Fruit fly (Drosophila melanogaster) whole organism, wandering third instar larva: ENCODE data around the gene CG31807.

Experiments used
- Abd-B ChIP-seq: fragments of >200 bp; optimal IDR thresholded peaks from 2 replicates; lab custom pipeline; 2017; ENCODE audit warnings: missing biosample characterization, missing genetic modification characterization
- CG32264 ChIP-seq: fragments of 200-800 bp; sonication (Bioruptor generic); optimal IDR thresholded peaks from 2 replicates; lab custom pipeline; 2016; ENCODE audit warnings: missing biosample characterization, missing genetic modification characterization
- CG9705 ChIP-seq: fragments of 200-800 bp; sonication (Bioruptor generic); optimal IDR thresholded peaks from 2 replicates; lab custom pipeline; 2018; ENCODE audit warnings: missing biosample characterization, mild to moderate bottlenecking, missing genetic modification characterization
- CrebA ChIP-seq: fragments of 200-800 bp; sonication (Bioruptor generic); optimal IDR thresholded peaks from 2 replicates; lab custom pipeline; 2016; ENCODE audit warnings: missing biosample characterization, mild to moderate bottlenecking, missing genetic modification characterization, borderline replicate concordance
- Dfd ChIP-seq: fragments of >200 bp; optimal IDR thresholded peaks from 2 replicates; lab custom pipeline; 2017; ENCODE audit warnings: missing biosample characterization, missing genetic modification characterization
- Dif ChIP-seq: fragments of 200-275, 200-300 bp; sonication (Bioruptor generic); optimal IDR thresholded peaks from 2 replicates; lab custom pipeline; 2018; ENCODE audit warnings: missing biosample characterization, missing genetic modification characterization; ENCODE audit not compliant: partially characterized antibody
- GATAd ChIP-seq: sonication (Bioruptor generic); optimal IDR thresholded peaks from 2 replicates; lab custom pipeline; 2016; ENCODE audit warnings: missing biosample characterization, missing genetic modification characterization
- HLH106 ChIP-seq: fragments of 200-800 bp; optimal IDR thresholded peaks from 3 replicates; lab custom pipeline; 2019; ENCODE audit warnings: missing biosample characterization, mild to moderate bottlenecking, missing genetic modification characterization, moderate library complexity
- Hnf4 ChIP-seq: fragments of 200-800 bp; sonication (Bioruptor generic); optimal IDR thresholded peaks from 2 replicates; lab custom pipeline; 2016; ENCODE audit warnings: missing biosample characterization, mild to moderate bottlenecking, missing genetic modification characterization
- Hr78 ChIP-seq: fragments of >200 bp; optimal IDR thresholded peaks from 2 replicates; lab custom pipeline; 2017; ENCODE audit warnings: missing biosample characterization, missing genetic modification characterization
- Hr83 ChIP-seq: fragments of 200-300 bp; sonication (Bioruptor generic); optimal IDR thresholded peaks from 2 replicates; lab custom pipeline; 2016; ENCODE audit warnings: missing biosample characterization, mild to moderate bottlenecking, missing genetic modification characterization, moderate library complexity; ENCODE audit not compliant: poor library complexity, severe bottlenecking
- Jra ChIP-seq: sonication (Bioruptor generic); optimal IDR thresholded peaks from 2 replicates; lab custom pipeline; 2016; ENCODE audit warnings: missing biosample characterization, missing genetic modification characterization
- Mio ChIP-seq: sonication (Bioruptor generic); optimal IDR thresholded peaks from 2 replicates; lab custom pipeline; 2016; ENCODE audit warnings: missing biosample characterization, missing genetic modification characterization
- Myc ChIP-seq: fragments of >200 bp; optimal IDR thresholded peaks from 2 replicates; lab custom pipeline; 2017
- N ChIP-seq: fragments of >200 bp; optimal IDR thresholded peaks from 2 replicates; lab custom pipeline; 2018; ENCODE audit warnings: missing biosample characterization, missing external identifiers, missing genetic modification characterization
- OdsH ChIP-seq: fragments of 200-800 bp; sonication (Bioruptor generic); optimal IDR thresholded peaks from 2 replicates; lab custom pipeline; 2016; ENCODE audit warnings: missing biosample characterization, mild to moderate bottlenecking, missing genetic modification characterization
- Rel ChIP-seq, 2 experiments: fragments of 200-800 bp; sonication (Bioruptor generic) in 1 of 2; optimal IDR thresholded peaks; 2 replicates in 1 of 2; 3 replicates in 1 of 2; lab custom pipeline; 2016 to 2019; ENCODE audit warnings: mild to moderate bottlenecking in 2 of 2, missing biosample characterization in 2 of 2, missing genetic modification characterization in 2 of 2, moderate library complexity in 1 of 2
- Sp1 ChIP-seq: fragments of 200-800 bp; sonication (Bioruptor generic); optimal IDR thresholded peaks from 3 replicates; lab custom pipeline; 2019; ENCODE audit warnings: missing biosample characterization, mild to moderate bottlenecking, missing genetic modification characterization, moderate library complexity
- Vsx2 ChIP-seq: fragments of 200-300, 225-300 bp; sonication (Bioruptor generic); optimal IDR thresholded peaks from 2 replicates; lab custom pipeline; 2018; ENCODE audit warnings: missing biosample characterization, missing genetic modification characterization; ENCODE audit not compliant: partially characterized antibody
- br ChIP-seq: fragments of 200-800 bp; sonication (Bioruptor generic); optimal IDR thresholded peaks from 2 replicates; lab custom pipeline; 2016; ENCODE audit warnings: missing biosample characterization, missing genetic modification characterization
- brk ChIP-seq: fragments of 200-800 bp; sonication (Bioruptor generic); optimal IDR thresholded peaks from 2 replicates; lab custom pipeline; 2016; ENCODE audit warnings: missing biosample characterization, mild to moderate bottlenecking, missing genetic modification characterization
- dl ChIP-seq, 2 experiments: fragments of 175-275, 200-275 bp in 1 of 2; fragments of 200-275 bp in 1 of 2; sonication (Bioruptor generic); optimal IDR thresholded peaks; lab custom pipeline; 2018; ENCODE audit warnings: mild to moderate bottlenecking in 2 of 2, missing biosample characterization in 2 of 2, missing genetic modification characterization in 2 of 2, moderate library complexity in 2 of 2; ENCODE audit not compliant: partially characterized antibody in 2 of 2, insufficient read depth in 1 of 2
- dmrt93B ChIP-seq: fragments of 200-800 bp; sonication (Bioruptor generic); optimal IDR thresholded peaks from 2 replicates; lab custom pipeline; 2018; ENCODE audit warnings: missing biosample characterization, mild to moderate bottlenecking, missing genetic modification characterization
- dsf ChIP-seq: sonication (Bioruptor generic); optimal IDR thresholded peaks from 2 replicates; lab custom pipeline; 2016; ENCODE audit warnings: missing biosample characterization, missing genetic modification characterization, borderline replicate concordance
- ey ChIP-seq: fragments of 200-800 bp; sonication (Bioruptor generic); optimal IDR thresholded peaks from 2 replicates; lab custom pipeline; 2016; ENCODE audit warnings: missing biosample characterization, missing genetic modification characterization
- foxo ChIP-seq, 2 experiments: fragments of 200-800 bp; sonication (Bioruptor generic); optimal IDR thresholded peaks; 2 replicates in 1 of 2; 3 replicates in 1 of 2; lab custom pipeline; 2016 to 2017; ENCODE audit warnings: missing biosample characterization in 2 of 2, missing genetic modification characterization in 2 of 2
- fru ChIP-seq: fragments of 200-800 bp; sonication (Bioruptor generic); optimal IDR thresholded peaks from 3 replicates; lab custom pipeline; 2016; ENCODE audit warnings: missing biosample characterization, mild to moderate bottlenecking, missing genetic modification characterization
- h ChIP-seq: fragments of 200-800 bp; sonication (Bioruptor generic); optimal IDR thresholded peaks from 3 replicates; lab custom pipeline; 2016; ENCODE audit warnings: missing biosample characterization, mild to moderate bottlenecking, missing genetic modification characterization
- jim ChIP-seq: fragments of 175-275, 200-325 bp; sonication (Bioruptor generic); optimal IDR thresholded peaks from 2 replicates; lab custom pipeline; 2016; ENCODE audit warnings: missing biosample characterization, mild to moderate bottlenecking, missing genetic modification characterization
- lola ChIP-seq: fragments of >200 bp; optimal IDR thresholded peaks from 2 replicates; lab custom pipeline; 2017; ENCODE audit warnings: missing biosample characterization, missing genetic modification characterization
- pan ChIP-seq: fragments of >200 bp; optimal IDR thresholded peaks from 2 replicates; lab custom pipeline; 2017
- psq ChIP-seq: fragments of 200-800 bp; sonication (Bioruptor generic); optimal IDR thresholded peaks from 3 replicates; lab custom pipeline; 2017; ENCODE audit warnings: missing biosample characterization, mild to moderate bottlenecking, missing genetic modification characterization, moderate library complexity
- rgr ChIP-seq: fragments of 200-800 bp; sonication (Bioruptor generic); optimal IDR thresholded peaks from 3 replicates; lab custom pipeline; 2016; ENCODE audit warnings: missing biosample characterization, mild to moderate bottlenecking, missing genetic modification characterization
- sage ChIP-seq: fragments of 200-800 bp; sonication (Bioruptor generic); optimal IDR thresholded peaks from 2 replicates; lab custom pipeline; 2016; ENCODE audit warnings: missing biosample characterization, mild to moderate bottlenecking, missing genetic modification characterization
- sv ChIP-seq: fragments of 200-800 bp; sonication (Bioruptor generic); optimal IDR thresholded peaks from 3 replicates; lab custom pipeline; 2016; ENCODE audit warnings: missing biosample characterization, missing genetic modification characterization
- tai ChIP-seq: sonication (Bioruptor generic); optimal IDR thresholded peaks from 2 replicates; lab custom pipeline; 2016; ENCODE audit warnings: missing biosample characterization, missing genetic modification characterization
- usp ChIP-seq: fragments of >200 bp; optimal IDR thresholded peaks from 2 replicates; lab custom pipeline; 2017; ENCODE audit warnings: missing biosample characterization, missing genetic modification characterization
- woc ChIP-seq: sonication (Bioruptor generic); optimal IDR thresholded peaks from 2 replicates; lab custom pipeline; 2016; ENCODE audit warnings: missing biosample characterization, mild to moderate bottlenecking, missing genetic modification characterization

Gene CG31807

dm6 chr2L:16656692-16657109 lies 27.1 kb downstream of the CG31807 start:
- TF ChIP-seq fru (GFP tag; lab: Kevin White, UChicago) (peak; percentile 48), CrebA (GFP tag; lab: Kevin White, UChicago) (no peak), br (GFP tag; lab: Kevin White, UChicago) (peak; percentile 32), ey (GFP tag; lab: Kevin White, UChicago) (peak; percentile 27), GATAd (no peak), pan (lab: Kevin White, UChicago) (no peak), rgr (no peak), sage (GFP tag; lab: Kevin White, UChicago) (no peak), Hnf4 (GFP tag; lab: Kevin White, UChicago) (no peak), Rel (GFP tag; optimal IDR thresholded peaks at IDR 0.05; lab: Kevin White, UChicago) (no peak), Rel (tag; optimal IDR thresholded peaks at IDR 0.05; lab: Kevin White, UChicago) (peak; percentile 4), Dfd (GFP tag; lab: Kevin White, UChicago) (no peak), dl (GFP tag; optimal IDR thresholded peaks at IDR 0.05; lab: Kevin White, UChicago; ENCODE audit: insufficient read depth in 1 of 2, partially characterized antibody in 2 of 2) (peak; percentile 81 to 90), CG9705 (GFP tag; lab: Kevin White, UChicago) (no peak), Hr78 (GFP tag; lab: Kevin White, UChicago) (no peak), lola (no peak), Abd-B (no peak), usp (GFP tag; lab: Kevin White, UChicago) (no peak), brk (GFP tag; lab: Kevin White, UChicago) (no peak), Jra (peak; percentile 33), Vsx2 (peak; percentile 90), dmrt93B (GFP tag; lab: Kevin White, UChicago) (peak; percentile 40), Dif (GFP tag; lab: Kevin White, UChicago) (peak; percentile 99), Hr83 (GFP tag; lab: Kevin White, UChicago) (no peak), psq (peak; percentile 42), woc (GFP tag; lab: Kevin White, UChicago) (peak; percentile 71), HLH106 (peak; percentile 70), OdsH (GFP tag; lab: Kevin White, UChicago) (no peak), jim (GFP tag; lab: Kevin White, UChicago) (no peak), Myc (lab: Kevin White, UChicago) (peak; percentile 90), h (GFP tag; lab: Kevin White, UChicago) (peak; percentile 49), foxo (GFP tag; optimal IDR thresholded peaks at IDR 0.05; lab: Kevin White, UChicago) (peak in 1 of 2 experiments; percentile 57), sv (GFP tag; lab: Kevin White, UChicago) (peak; percentile 43), Sp1 (GFP tag; lab: Kevin White, UChicago) (peak; percentile 37), tai (GFP tag; lab: Kevin White, UChicago) (no peak), N (GFP tag; lab: Kevin White, UChicago) (no peak), CG32264 (GFP tag; lab: Kevin White, UChicago) (no peak), Mio (GFP tag; lab: Kevin White, UChicago) (no peak), dsf (GFP tag; lab: Kevin White, UChicago) (peak; percentile 19)

DNA sequence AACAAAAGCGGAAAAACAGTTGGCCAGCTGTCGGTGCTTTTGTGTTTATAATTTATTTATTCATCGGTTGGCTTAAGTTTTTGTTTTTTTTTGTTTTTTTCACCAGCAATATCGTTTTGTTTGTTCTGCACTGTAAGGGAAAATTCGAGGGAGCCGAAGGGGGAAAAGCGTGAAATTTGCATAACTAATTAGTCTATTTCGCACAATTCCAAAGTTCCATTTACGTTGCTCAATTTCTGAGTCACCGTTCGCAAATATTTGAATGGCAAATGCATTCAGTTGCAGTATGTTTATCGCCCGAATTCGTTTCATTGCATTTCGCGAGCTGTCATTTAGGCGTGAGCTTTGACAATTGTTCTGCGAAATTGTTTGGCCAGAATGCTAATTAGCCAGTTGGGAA lies 30.3 kb downstream of the CG31807 start:
- TF ChIP-seq jim (GFP tag; lab: Kevin White, UChicago), result no peak
- no peak for TF ChIP-seq Hr83 (GFP tag; lab: Kevin White, UChicago)
- no peak for TF ChIP-seq brk (GFP tag; lab: Kevin White, UChicago)
- no peak for TF ChIP-seq N (GFP tag; lab: Kevin White, UChicago)
- TF ChIP-seq HLH106, result no peak
- no peak for TF ChIP-seq dsf (GFP tag; lab: Kevin White, UChicago)
- no peak for TF ChIP-seq CrebA (GFP tag; lab: Kevin White, UChicago)
- no peak for TF ChIP-seq ey (GFP tag; lab: Kevin White, UChicago)
- TF ChIP-seq dmrt93B (GFP tag; lab: Kevin White, UChicago), result no peak
- TF ChIP-seq OdsH (GFP tag; lab: Kevin White, UChicago), result no peak
- TF ChIP-seq Jra, result no peak
- TF ChIP-seq CG9705 (GFP tag; lab: Kevin White, UChicago), result no peak
- no peak for TF ChIP-seq Hnf4 (GFP tag; lab: Kevin White, UChicago)
- no peak for TF ChIP-seq sage (GFP tag; lab: Kevin White, UChicago)
- TF ChIP-seq Hr78 (GFP tag; lab: Kevin White, UChicago), result no peak
- TF ChIP-seq tai (GFP tag; lab: Kevin White, UChicago), result no peak
